Fruit fly (Drosophila melanogaster) whole organism, embryonic: Measurements from ENCODE around the gene Cpr66Cb.

ENCODE experiments used
- Ada2b ChIP-seq: fragments of 200-800 bp; sonication (Bioruptor generic); IDR thresholded peaks from 2 replicates; pipeline ENCODE4 v1.3.6; 2022; ENCODE audit warnings: missing biosample characterization, missing genetic modification characterization
- Awh ChIP-seq: fragments of 200-800 bp; sonication (Bioruptor generic); IDR thresholded peaks from 2 replicates; pipeline ENCODE4, ENCODE4 v1.3.6; 2022; ENCODE audit warnings: missing biosample characterization, missing genetic modification characterization
- B-H2 ChIP-seq: fragments of 200-800 bp; sonication (Bioruptor generic); optimal IDR thresholded peaks from 2 replicates; lab custom pipeline; 2018; ENCODE audit warnings: missing biosample characterization, mild to moderate bottlenecking, missing genetic modification characterization
- CG1024 ChIP-seq: fragments of 200-800 bp; sonication (Bioruptor generic); IDR thresholded peaks from 2 replicates; pipeline ENCODE4 v1.3.6; 2022; ENCODE audit warnings: missing biosample characterization, missing genetic modification characterization
- CG11696 ChIP-seq: fragments of 200-800 bp; sonication (Bioruptor generic); IDR thresholded peaks from 2 replicates; pipeline ENCODE4 v1.3.6; 2022; ENCODE audit warnings: missing biosample characterization, missing genetic modification characterization
- CG12942 ChIP-seq: fragments of 200-800 bp; sonication (Bioruptor generic); optimal IDR thresholded peaks from 3 replicates; lab custom pipeline; 2016; ENCODE audit warnings: missing biosample characterization, missing genetic modification characterization
- CG13424 ChIP-seq: fragments of 200-800 bp; sonication (Bioruptor generic); optimal IDR thresholded peaks from 2 replicates; lab custom pipeline; 2019; ENCODE audit warnings: missing biosample characterization, mild to moderate bottlenecking, missing genetic modification characterization, moderate library complexity
- CG14050 ChIP-seq: fragments of 200-800 bp; sonication (Bioruptor generic); IDR thresholded peaks from 3 replicates; pipeline ENCODE4 v1.3.6; 2022; ENCODE audit warnings: missing biosample characterization, missing genetic modification characterization
- CG15073 ChIP-seq: fragments of 200-800 bp; sonication (Bioruptor generic); optimal IDR thresholded peaks from 2 replicates; lab custom pipeline; 2016; ENCODE audit warnings: missing biosample characterization, missing genetic modification characterization
- CG17385 ChIP-seq: fragments of 200-800 bp; sonication (Bioruptor generic); optimal IDR thresholded peaks from 3 replicates; lab custom pipeline; 2018; ENCODE audit warnings: missing biosample characterization, mild to moderate bottlenecking, missing genetic modification characterization
- CG32532 ChIP-seq: fragments of 200-800 bp; sonication (Bioruptor generic); IDR thresholded peaks from 2 replicates; pipeline ENCODE4 v1.3.6; 2022; ENCODE audit warnings: missing biosample characterization, missing genetic modification characterization
- CG33557 ChIP-seq: fragments of 200-800 bp; sonication (Bioruptor generic); optimal IDR thresholded peaks from 2 replicates; lab custom pipeline; 2019; ENCODE audit warnings: missing biosample characterization, mild to moderate bottlenecking, missing genetic modification characterization, moderate library complexity
- CG3407 ChIP-seq: fragments of 200-800 bp; sonication (Bioruptor generic); optimal IDR thresholded peaks from 2 replicates; lab custom pipeline; 2018; ENCODE audit warnings: missing biosample characterization, mild to moderate bottlenecking, missing genetic modification characterization
- CG4282 ChIP-seq: fragments of 200-800 bp; sonication (Bioruptor generic); optimal IDR thresholded peaks from 2 replicates; lab custom pipeline; 2016; ENCODE audit warnings: missing biosample characterization, missing genetic modification characterization
- CG6254 ChIP-seq: fragments of 200-800 bp; sonication (Bioruptor generic); optimal IDR thresholded peaks from 3 replicates; lab custom pipeline; 2017; ENCODE audit warnings: mild to moderate bottlenecking, missing biosample characterization, missing genetic modification reagents, missing genetic modification characterization
- CG6689 ChIP-seq: fragments of 200-800 bp; sonication (Bioruptor generic); IDR thresholded peaks from 2 replicates; pipeline ENCODE4 v1.3.6; 2022; ENCODE audit warnings: missing biosample characterization, missing genetic modification characterization
- CG7839 ChIP-seq: fragments of 200-800 bp; sonication (Bioruptor generic); optimal IDR thresholded peaks from 3 replicates; lab custom pipeline; 2018; ENCODE audit warnings: missing biosample characterization, mild to moderate bottlenecking, missing genetic modification characterization, moderate library complexity
- CG7963 ChIP-seq: fragments of 200-800 bp; sonication (Bioruptor generic); IDR thresholded peaks from 3 replicates; pipeline ENCODE4 v1.3.6; 2022; ENCODE audit warnings: missing biosample characterization, missing genetic modification characterization; ENCODE audit not compliant: partially characterized antibody
- CG8281 ChIP-seq: fragments of 200-800 bp; sonication (Bioruptor generic); optimal IDR thresholded peaks from 2 replicates; lab custom pipeline; 2018; ENCODE audit warnings: missing biosample characterization, mild to moderate bottlenecking, missing genetic modification characterization, moderate library complexity
- CG9609 ChIP-seq: fragments of 200-800 bp; sonication (Bioruptor generic); optimal IDR thresholded peaks from 3 replicates; lab custom pipeline; 2016; ENCODE audit warnings: missing biosample characterization, missing genetic modification characterization
- CG9797 ChIP-seq: fragments of 200-800 bp; sonication (Bioruptor generic); optimal IDR thresholded peaks from 3 replicates; lab custom pipeline; 2018; ENCODE audit warnings: missing biosample characterization, mild to moderate bottlenecking, missing genetic modification characterization
- CHES-1-like ChIP-seq: fragments of 200-800 bp; sonication (Bioruptor generic); optimal IDR thresholded peaks from 2 replicates; lab custom pipeline; 2016; ENCODE audit warnings: missing biosample characterization, missing genetic modification characterization
- CoRest ChIP-seq: fragments of 200-800 bp; sonication (Bioruptor generic); optimal IDR thresholded peaks from 3 replicates; lab custom pipeline; 2018; ENCODE audit warnings: missing biosample characterization, mild to moderate bottlenecking, missing genetic modification characterization, moderate library complexity
- Dad ChIP-seq: fragments of 200-800 bp; sonication (Bioruptor generic); optimal IDR thresholded peaks from 3 replicates; lab custom pipeline; 2016; ENCODE audit warnings: missing biosample characterization, missing genetic modification characterization
- Dip2 ChIP-seq: fragments of 200-800 bp; sonication (Bioruptor generic); IDR thresholded peaks from 2 replicates; pipeline ENCODE4 v1.3.6; 2022; ENCODE audit warnings: missing biosample characterization, missing genetic modification characterization
- Dip3 ChIP-seq: fragments of 200-800 bp; sonication (Bioruptor generic); optimal IDR thresholded peaks from 3 replicates; lab custom pipeline; 2016; ENCODE audit warnings: missing biosample characterization, missing genetic modification characterization
- ERR ChIP-seq: fragments of 200-800 bp; sonication (Bioruptor generic); optimal IDR thresholded peaks from 2 replicates; lab custom pipeline; 2016; ENCODE audit warnings: missing biosample characterization, missing genetic modification characterization
- Eip74EF ChIP-seq, 2 experiments: fragments of 200-800 bp in 1 of 2; fragments of >200 bp in 1 of 2; sonication (Bioruptor generic) in 1 of 2; optimal IDR thresholded peaks; 2 replicates each; lab custom pipeline; 2017 to 2019; ENCODE audit warnings: missing biosample characterization in 2 of 2, missing genetic modification characterization in 2 of 2, mild to moderate bottlenecking in 1 of 2, moderate library complexity in 1 of 2
- Hsf ChIP-seq: fragments of 200-800 bp; sonication (Bioruptor generic); optimal IDR thresholded peaks from 3 replicates; lab custom pipeline; 2016; ENCODE audit warnings: missing biosample characterization, missing genetic modification characterization
- Meics ChIP-seq: fragments of 200-800 bp; sonication (Bioruptor generic); optimal IDR thresholded peaks from 2 replicates; lab custom pipeline; 2017; ENCODE audit warnings: missing biosample characterization, mild to moderate bottlenecking, missing genetic modification characterization
- Nf-YA ChIP-seq: fragments of 200-800 bp; sonication (Bioruptor generic); IDR thresholded peaks from 2 replicates; pipeline ENCODE4 v1.3.6; 2022; ENCODE audit warnings: missing biosample characterization, missing genetic modification characterization
- PHDP ChIP-seq: fragments of 200-800 bp; sonication (Bioruptor generic); optimal IDR thresholded peaks from 3 replicates; lab custom pipeline; 2018; ENCODE audit warnings: missing biosample characterization, mild to moderate bottlenecking, missing genetic modification characterization, moderate library complexity
- Poxn ChIP-seq: fragments of 200-800 bp; sonication (Bioruptor generic); IDR thresholded peaks from 2 replicates; pipeline ENCODE4 v1.3.6; 2022; ENCODE audit warnings: missing biosample characterization, missing genetic modification characterization
- al ChIP-seq: fragments of 200-800 bp; sonication (Bioruptor generic); IDR thresholded peaks from 2 replicates; pipeline ENCODE4 v1.3.6; 2022; ENCODE audit warnings: missing biosample characterization, missing genetic modification characterization
- ara ChIP-seq: fragments of 200-800 bp; sonication (Bioruptor generic); IDR thresholded peaks from 2 replicates; pipeline ENCODE4 v1.3.6; 2022; ENCODE audit warnings: missing biosample characterization, missing genetic modification characterization
- ase ChIP-seq: fragments of 200-800 bp; sonication (Bioruptor generic); IDR thresholded peaks from 3 replicates; pipeline ENCODE4 v1.3.6; 2022; ENCODE audit warnings: missing biosample characterization, missing genetic modification characterization
- bowl ChIP-seq: fragments of 200-800 bp; sonication (Bioruptor generic); IDR thresholded peaks from 2 replicates; pipeline ENCODE4 v1.3.6; 2022; ENCODE audit warnings: missing biosample characterization, missing genetic modification characterization
- cad ChIP-seq: fragments of >200 bp; optimal IDR thresholded peaks from 2 replicates; lab custom pipeline; 2017; ENCODE audit warnings: missing biosample characterization, missing genetic modification characterization
- crol ChIP-seq: fragments of 200-800 bp; sonication (Bioruptor generic); IDR thresholded peaks from 2 replicates; pipeline ENCODE4 v1.3.6; 2022; ENCODE audit warnings: missing biosample characterization, missing genetic modification characterization
- gro ChIP-seq: fragments of 200-800 bp; sonication (Bioruptor generic); optimal IDR thresholded peaks from 2 replicates; lab custom pipeline; 2016; ENCODE audit warnings: missing biosample characterization, missing genetic modification characterization
- hb ChIP-seq: fragments of 200-800 bp; sonication (Bioruptor generic); IDR thresholded peaks from 3 replicates; pipeline ENCODE4 v1.3.6; 2022; ENCODE audit warnings: missing biosample characterization, missing genetic modification characterization; ENCODE audit not compliant: partially characterized antibody
- her ChIP-seq: fragments of 200-800 bp; sonication (Bioruptor generic); optimal IDR thresholded peaks from 2 replicates; lab custom pipeline; 2016; ENCODE audit warnings: missing biosample characterization, missing genetic modification characterization
- lola ChIP-seq, 3 experiments: fragments of >200 bp in 2 of 3; fragments of 200-800 bp in 1 of 3; sonication (Bioruptor generic) in 1 of 3; optimal IDR thresholded peaks; 2 replicates each; lab custom pipeline; 2017 to 2019; ENCODE audit warnings: missing biosample characterization in 3 of 3, missing genetic modification characterization in 3 of 3, mild to moderate bottlenecking in 1 of 3, moderate library complexity in 1 of 3
- row ChIP-seq: fragments of 200-800 bp; sonication (Bioruptor generic); IDR thresholded peaks from 3 replicates; pipeline ENCODE4 v1.3.6; 2022; ENCODE audit warnings: missing biosample characterization, missing genetic modification characterization
- shn ChIP-seq: fragments of 200-800 bp; sonication (Bioruptor generic); optimal IDR thresholded peaks from 3 replicates; lab custom pipeline; 2016; ENCODE audit warnings: missing biosample characterization, missing genetic modification characterization
- sisA ChIP-seq: fragments of 200-800 bp; sonication (Bioruptor generic); IDR thresholded peaks from 2 replicates; pipeline ENCODE4 v1.3.6; 2022; ENCODE audit warnings: missing biosample characterization, missing genetic modification characterization
- sqz ChIP-seq: fragments of 200-800 bp; sonication (Bioruptor generic); optimal IDR thresholded peaks from 3 replicates; lab custom pipeline; 2018; ENCODE audit warnings: missing biosample characterization, mild to moderate bottlenecking, missing genetic modification characterization
- stc ChIP-seq: fragments of 200-800 bp; sonication (Bioruptor generic); IDR thresholded peaks from 2 replicates; pipeline ENCODE4 v1.3.6; 2022; ENCODE audit warnings: missing biosample characterization, missing genetic modification characterization
- tio ChIP-seq: fragments of 200-800 bp; sonication (Bioruptor generic); optimal IDR thresholded peaks from 2 replicates; lab custom pipeline; 2017; ENCODE audit warnings: missing biosample characterization, missing genetic modification characterization, inconsistent platforms
- toy ChIP-seq: fragments of 200-800 bp; sonication (Bioruptor generic); IDR thresholded peaks from 2 replicates; pipeline ENCODE4 v1.3.6; 2022; ENCODE audit warnings: missing biosample characterization, missing genetic modification characterization
- ttk ChIP-seq: fragments of 200-800 bp; sonication (Bioruptor generic); IDR thresholded peaks from 2 replicates; pipeline ENCODE4 v2.1.2; 2022; ENCODE audit warnings: missing biosample characterization, missing genetic modification characterization
- wek ChIP-seq: fragments of 200-800 bp; sonication (Bioruptor generic); optimal IDR thresholded peaks from 3 replicates; lab custom pipeline; 2018; ENCODE audit warnings: missing biosample characterization, mild to moderate bottlenecking, missing genetic modification characterization, moderate library complexity
- zfh1 ChIP-seq: fragments of 200-800 bp; sonication (Bioruptor generic); IDR thresholded peaks from 3 replicates; pipeline ENCODE4 v1.3.6; 2022; ENCODE audit warnings: missing biosample characterization, missing genetic modification characterization

Gene Cpr66Cb

DNA sequence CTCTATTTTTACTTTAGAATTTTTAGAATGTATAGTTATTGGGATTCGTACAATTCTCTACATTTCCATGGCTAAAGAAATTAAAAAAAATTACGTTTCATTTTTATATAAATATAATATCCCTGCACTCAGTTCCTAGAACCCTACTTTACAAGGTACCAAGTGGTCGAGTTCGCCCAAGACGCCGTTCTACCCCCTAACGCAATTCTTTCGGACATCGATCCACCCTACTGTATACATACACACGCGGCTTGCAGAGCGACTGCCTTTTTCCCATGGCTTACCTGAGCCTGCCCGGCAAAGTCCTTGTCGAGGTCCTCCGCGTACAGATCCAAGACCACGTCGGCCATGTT is 21.7 kb upstream of the Cpr66Cb start (continued):
- TF ChIP-seq ase (no peak), CG33557 (no peak), wek (GFP tag; lab: Kevin White, UChicago) (no peak), CoRest (tag; lab: Kevin White, UChicago) (no peak), tio (GFP tag; lab: Kevin White, UChicago) (no peak), CG3407 (GFP tag; lab: Kevin White, UChicago) (no peak), CG7963 (GFP tag; lab: Robert Waterston, UW) (no peak), al (0 out of 2 replicates have a peak, but pooled peaks have one; percentile 4), shn (GFP tag; lab: Kevin White, UChicago) (no peak), CHES-1-like (GFP tag; lab: Kevin White, UChicago) (no peak), CG9609 (no peak), Eip74EF (GFP tag; optimal IDR thresholded peaks at IDR 0.05; lab: Kevin White, UChicago) (no peak), crol (GFP tag; lab: Robert Waterston, UW) (no peak), Poxn (GFP tag; lab: Robert Waterston, UW) (no peak), CG32532 (GFP tag; lab: Robert Waterston, UW) (peak; percentile 53), cad (GFP tag; lab: Kevin White, UChicago) (no peak), CG8281 (tag; lab: Kevin White, UChicago) (no peak), Nf-YA (GFP tag; lab: Robert Waterston, UW) (no peak), CG17385 (no peak), Meics (peak; percentile 51), B-H2 (GFP tag; lab: Kevin White, UChicago) (no peak), CG15073 (GFP tag; lab: Kevin White, UChicago) (no peak), Dip2 (GFP tag; lab: Robert Waterston, UW) (no peak), toy (no peak), PHDP (tag; lab: Kevin White, UChicago) (peak; percentile 0), Ada2b (GFP tag; lab: Robert Waterston, UW) (peak; percentile 44; the same call in 1 of the 2 replicates), ara (no peak), sisA (GFP tag; lab: Robert Waterston, UW) (no peak), row (GFP tag; lab: Robert Waterston, UW) (peak; percentile 68), CG13424 (tag; lab: Kevin White, UChicago) (peak; percentile 17), CG9797 (GFP tag; lab: Kevin White, UChicago) (no peak), hb (GFP tag; lab: Robert Waterston, UW) (no peak), Hsf (GFP tag; lab: Kevin White, UChicago) (no peak), CG14050 (GFP tag; lab: Robert Waterston, UW) (no peak; the same call in 2 of the 3 replicates), stc (no peak), CG6689 (GFP tag; lab: Robert Waterston, UW) (peak; percentile 42; the same call in 1 of the 2 replicates), CG12942 (GFP tag; lab: Kevin White, UChicago) (no peak), gro (GFP tag; lab: Kevin White, UChicago) (no peak), CG4282 (GFP tag; lab: Kevin White, UChicago) (no peak), sqz (GFP tag; lab: Kevin White, UChicago) (no peak), Dad (GFP tag; lab: Kevin White, UChicago) (no peak), ERR (GFP tag; lab: Kevin White, UChicago) (no peak), her (GFP tag; lab: Kevin White, UChicago) (no peak), CG11696 (GFP tag; lab: Robert Waterston, UW) (no peak), CG7839 (no peak), CG6254 (GFP tag; lab: Kevin White, UChicago) (no peak), Awh (GFP tag; lab: Robert Waterston, UW) (no peak), ttk (GFP tag; lab: Robert Waterston, UW) (no peak; the same call in 1 of the 2 replicates), lola (GFP tag; optimal IDR thresholded peaks at IDR 0.05; lab: Kevin White, UChicago) (no peak), Dip3 (GFP tag; lab: Kevin White, UChicago) (no peak), zfh1 (GFP tag; lab: Robert Waterston, UW) (no peak; the same call in 2 of the 3 replicates), bowl (GFP tag; lab: Robert Waterston, UW) (no peak), CG1024 (no peak)
